Fruit fly (Drosophila melanogaster): Measurements from ENCODE around the gene Ssb-c31a.

Ssb-c31a gene

dm6 chr2L:8164219-8164618 lies 46.9 kb upstream of the Ssb-c31a start (continued):
- TF ChIP-seq CrebB (tag; optimal IDR thresholded peaks at IDR 0.05) (peak; percentile 84), CG30020 (tag; optimal IDR thresholded peaks at IDR 0.05) (peak; percentile 8), esg (GFP tag; conservative IDR thresholded peaks at IDR 0.05) (no peak), trh (GFP tag; optimal IDR thresholded peaks at IDR 0.05) (peak; percentile 84)

- TF ChIP-seq pita (GFP tag; optimal IDR thresholded peaks at IDR 0.05) (no peak), zfh1 (GFP tag; IDR thresholded peaks at IDR 0.05) (no peak), slbo (GFP tag; IDR thresholded peaks at IDR 0.05) (no peak), gem (tag; optimal IDR thresholded peaks at IDR 0.05) (peak; percentile 27), CG11247 (GFP tag; IDR thresholded peaks at IDR 0.05) (no peak), nau (GFP tag; optimal IDR thresholded peaks at IDR 0.05) (peak; percentile 10), ac (GFP tag; optimal IDR thresholded peaks at IDR 0.05) (peak; percentile 86), CG8924 (tag; optimal IDR thresholded peaks at IDR 0.05) (peak; percentile 55), Kr (GFP tag; optimal IDR thresholded peaks at IDR 0.05) (peak; percentile 47), HHEX (GFP tag; optimal IDR thresholded peaks at IDR 0.05) (peak; percentile 1), CG15011 (GFP tag; optimal IDR thresholded peaks at IDR 0.05) (peak; percentile 10), Hsf (GFP tag; optimal IDR thresholded peaks at IDR 0.05) (no peak), eve (GFP tag; optimal IDR thresholded peaks at IDR 0.05) (no peak), hkb (optimal IDR thresholded peaks at IDR 0.05) (no peak), hkb (GFP tag; IDR thresholded peaks at IDR 0.05) (no peak), CG9932 (GFP tag; IDR thresholded peaks at IDR 0.05) (no peak), tap (tag; optimal IDR thresholded peaks at IDR 0.05) (no peak), sd (tag; optimal IDR thresholded peaks at IDR 0.05) (peak; percentile 92), bsh (GFP tag; optimal IDR thresholded peaks at IDR 0.05) (peak in 1 of 2 experiments; percentile 27), dm (GFP tag; optimal IDR thresholded peaks at IDR 0.05) (no peak), Blimp-1 (GFP tag; optimal IDR thresholded peaks at IDR 0.05) (no peak), esg (GFP tag; conservative IDR thresholded peaks at IDR 0.05) (no peak), CG7556 (GFP tag; optimal IDR thresholded peaks at IDR 0.05) (no peak), CG10209 (GFP tag; optimal IDR thresholded peaks at IDR 0.05) (peak; percentile 0), CG10366 (GFP tag; IDR thresholded peaks at IDR 0.05) (no peak), Max (GFP tag; optimal IDR thresholded peaks at IDR 0.05) (no peak), CG13894 (tag; optimal IDR thresholded peaks at IDR 0.05) (peak; percentile 77), tll (GFP tag; optimal IDR thresholded peaks at IDR 0.05) (peak in 1 of 2 experiments; percentile 99), unpg (GFP tag; optimal IDR thresholded peaks at IDR 0.05) (peak; percentile 13), CG8290 (GFP tag; optimal IDR thresholded peaks at IDR 0.05) (no peak), CG8290 (tag; optimal IDR thresholded peaks at IDR 0.05) (peak in 1 of 2 experiments; percentile 27), D19A (tag; optimal IDR thresholded peaks at IDR 0.05) (peak; percentile 18), hbn (GFP tag; IDR thresholded peaks at IDR 0.05; ENCODE audit: partially characterized antibody) (no peak), CG4854 (GFP tag; optimal IDR thresholded peaks at IDR 0.05) (no peak), kni (GFP tag; optimal IDR thresholded peaks at IDR 0.05) (peak; percentile 28), CG11085 (GFP tag; IDR thresholded peaks at IDR 0.05) (no peak), ATbp (GFP tag; optimal IDR thresholded peaks at IDR 0.05) (no peak), wek (GFP tag; optimal IDR thresholded peaks at IDR 0.05) (no peak), Nf-YC (tag; optimal IDR thresholded peaks at IDR 0.05) (no peak), CG3847 (GFP tag; IDR thresholded peaks at IDR 0.05) (no peak), CG6683 (GFP tag; optimal IDR thresholded peaks at IDR 0.05) (no peak), CG4617 (GFP tag; optimal IDR thresholded peaks at IDR 0.05; ENCODE audit: borderline replicate concordance) (no peak), D19B (GFP tag; optimal IDR thresholded peaks at IDR 0.05) (no peak), fd102C (GFP tag; optimal IDR thresholded peaks at IDR 0.05) (peak; percentile 84)
These were observed 45.2 kb upstream of the Ssb-c31a start for dm6 chr2L:8165800-8166576.

Measured in whole organism, embryonic.